Fruit fly (Drosophila melanogaster) S2 (cell line): ENCODE results near the gene CG14088.

Experiments
- CG8478 ChIP-seq: fragments of >200 bp; optimal IDR thresholded peaks from 2 replicates; lab custom pipeline; 2018
- CTCF ChIP-seq, 2 experiments: fragments of >200 bp; optimal IDR thresholded peaks; 2 replicates each; lab custom pipeline; 2018

The CG14088 gene

DNA sequence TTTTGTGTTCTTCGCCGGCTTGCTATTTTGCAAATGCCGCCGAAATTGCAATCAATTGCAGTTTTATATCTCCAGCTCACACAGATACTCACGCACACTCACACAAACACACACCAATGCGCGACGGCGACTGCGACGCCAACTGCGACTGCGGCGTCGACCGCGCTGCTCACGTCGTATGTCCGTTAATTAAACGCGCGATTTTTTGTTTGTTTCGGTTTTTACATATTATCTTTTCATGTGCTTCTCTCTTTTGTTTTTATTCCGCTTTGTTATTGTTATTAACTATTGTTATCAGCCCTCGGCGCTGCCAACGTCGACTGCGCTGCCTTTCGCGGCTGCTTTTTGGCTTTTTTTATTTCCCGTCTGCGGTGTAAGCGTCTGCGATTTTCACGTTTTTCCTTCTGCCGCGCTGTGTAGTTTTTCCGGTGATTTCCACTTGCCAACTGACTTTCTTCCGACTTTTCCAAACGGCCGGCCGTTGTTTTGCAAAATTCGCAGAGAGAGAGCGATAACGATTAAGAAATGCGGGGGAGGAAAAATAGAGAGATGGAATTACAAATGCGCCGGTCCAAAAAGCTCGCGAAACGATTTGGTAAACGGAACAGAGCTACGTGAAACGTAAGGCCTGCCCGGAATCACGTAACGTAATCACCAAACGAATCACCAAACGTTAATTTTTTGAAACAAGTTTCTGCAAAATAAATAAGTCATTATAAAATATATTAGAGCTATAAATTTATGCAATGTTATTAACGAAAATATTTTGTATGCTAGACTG lies 35.3 kb downstream of the CG14088 start, which contains the start of gene fz2:
TSS of gene fz2 (minus strand) at position 452 of the 781 bp plus-strand sequence.
- no peak for TF ChIP-seq CTCF (optimal IDR thresholded peaks at IDR 0.05; lab: Kevin White, UChicago)
- no peak for TF ChIP-seq CG8478 (lab: Kevin White, UChicago)

DNA sequence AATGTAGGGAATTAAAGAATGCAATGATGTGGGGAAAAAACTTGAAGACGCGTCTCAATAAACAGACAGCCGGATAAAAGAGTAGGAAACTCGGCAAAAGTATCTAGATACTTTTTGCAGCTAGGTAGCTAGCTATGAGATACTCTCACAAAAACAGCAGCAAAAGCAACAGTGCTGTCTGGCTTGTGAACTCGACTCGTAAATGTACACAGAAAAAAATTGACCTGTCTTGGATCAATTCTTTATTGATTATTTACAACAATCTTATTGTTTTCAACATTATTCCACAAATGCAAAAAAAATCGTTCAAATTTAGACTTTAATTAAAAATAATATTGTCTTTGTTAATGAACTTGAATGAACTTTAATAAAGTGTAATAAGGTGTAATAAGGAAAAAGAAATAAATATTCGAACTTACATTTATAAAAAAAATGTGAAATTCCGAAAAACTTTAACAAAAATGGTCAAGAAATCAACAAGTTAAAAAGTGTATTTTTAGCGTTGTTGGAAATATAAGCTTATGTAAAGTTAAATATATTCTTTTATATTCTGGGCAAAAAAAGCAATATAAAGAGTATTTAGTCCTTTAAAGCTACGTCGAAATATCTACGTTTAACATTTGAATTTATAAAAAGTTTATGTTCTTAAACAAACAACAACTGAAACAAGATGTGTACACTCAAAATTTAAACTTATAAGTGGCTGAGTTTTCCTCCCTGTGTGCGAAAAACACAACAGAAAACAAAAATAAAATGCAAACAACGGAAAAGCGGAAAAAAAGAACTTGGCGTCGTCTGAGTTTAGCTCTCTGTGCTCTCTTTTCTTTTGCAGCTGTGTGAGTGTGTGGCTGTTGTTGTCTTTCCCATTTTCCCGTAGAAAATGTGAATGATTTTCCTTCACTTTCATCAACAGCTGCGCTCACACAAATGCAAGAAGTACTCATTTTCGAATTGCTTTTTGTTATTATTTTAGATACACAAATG lies 36.4 kb downstream of the CG14088 start:
- TF ChIP-seq CG8478 (lab: Kevin White, UChicago) = no peak
- no peak for TF ChIP-seq CTCF (optimal IDR thresholded peaks at IDR 0.05; lab: Kevin White, UChicago)

DNA sequence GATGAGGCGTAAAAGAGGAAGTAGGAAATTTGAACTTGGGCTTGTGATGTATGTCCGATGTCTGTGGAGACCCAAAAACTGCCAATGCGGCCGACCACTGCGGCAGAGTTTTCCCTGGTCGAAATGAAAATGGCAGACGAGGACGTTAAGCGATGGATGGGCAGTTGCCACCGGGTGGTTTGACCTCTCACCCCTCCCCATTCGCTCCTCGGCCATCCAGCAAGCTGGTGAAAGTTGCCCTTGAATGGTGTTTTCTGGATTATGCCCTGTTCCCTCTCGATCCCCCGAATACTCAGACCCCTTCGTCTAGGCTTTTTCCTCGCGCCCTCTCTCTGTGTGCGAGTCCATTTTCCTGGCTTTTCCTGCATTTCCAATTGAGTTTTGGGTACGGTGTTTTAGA lies 38.8 kb downstream of the CG14088 start:
- TF ChIP-seq CG8478 (lab: Kevin White, UChicago) (no peak), CTCF (optimal IDR thresholded peaks at IDR 0.05; lab: Kevin White, UChicago) (no peak)

DNA sequence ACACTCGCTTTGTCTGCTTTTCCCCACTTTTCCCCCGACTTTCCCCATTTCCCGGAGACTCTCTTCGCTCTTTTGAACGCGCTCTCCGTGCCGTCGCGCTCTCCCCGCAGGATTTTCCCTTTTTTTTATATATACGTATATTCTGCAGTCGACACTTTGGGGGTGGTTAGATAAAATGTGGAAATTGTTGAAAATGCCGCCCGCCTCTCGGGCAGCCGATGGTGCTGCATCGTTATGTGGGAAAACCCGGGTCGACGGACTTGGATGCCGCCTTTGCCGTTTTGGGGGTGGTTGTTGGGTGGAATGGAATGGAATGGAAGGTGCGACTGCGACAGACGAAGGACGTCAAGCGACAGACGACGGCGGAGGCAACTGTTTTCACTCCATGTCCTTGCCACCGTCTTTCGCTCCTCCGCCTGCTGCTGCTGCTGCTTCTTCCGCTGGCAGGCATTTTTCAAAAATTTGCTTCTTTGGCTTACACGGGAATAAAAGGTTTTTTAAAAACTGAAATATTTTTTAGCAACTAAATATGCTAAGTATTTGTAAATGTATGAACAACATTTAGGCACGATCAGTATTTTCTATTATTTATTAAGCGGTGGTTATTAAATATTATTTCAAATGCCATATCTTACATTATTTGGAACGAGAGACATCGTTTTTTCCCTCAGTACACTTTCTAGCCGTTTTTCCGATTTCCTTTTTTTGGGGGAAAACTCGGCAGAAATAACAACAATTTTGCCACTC lies 39.5 kb downstream of the CG14088 start:
- TF ChIP-seq CTCF (optimal IDR thresholded peaks at IDR 0.05; lab: Kevin White, UChicago) (no peak), CG8478 (lab: Kevin White, UChicago) (no peak)

DNA sequence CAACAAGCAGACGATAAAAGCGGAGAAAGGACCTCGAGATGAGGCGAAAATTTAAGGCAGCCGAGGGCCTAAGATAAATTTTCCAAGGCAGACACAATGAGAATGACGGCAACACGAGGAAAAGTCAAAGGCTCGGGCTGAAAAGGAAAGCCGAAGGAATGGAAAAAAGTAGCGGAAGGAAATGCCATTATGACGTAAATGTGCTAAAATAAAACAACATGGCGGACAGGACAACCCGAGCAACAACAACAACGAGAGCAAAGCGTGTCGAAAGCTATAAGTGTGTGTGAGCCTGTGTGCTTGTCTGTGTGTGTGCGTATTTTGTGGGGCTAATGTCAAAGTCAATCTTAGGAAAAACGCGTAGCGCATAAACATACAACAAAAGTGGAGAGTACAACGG lies 41.0 kb downstream of the CG14088 start:
- TF ChIP-seq CG8478 (lab: Kevin White, UChicago) (no peak), CTCF (optimal IDR thresholded peaks at IDR 0.05; lab: Kevin White, UChicago) (no peak)

DNA sequence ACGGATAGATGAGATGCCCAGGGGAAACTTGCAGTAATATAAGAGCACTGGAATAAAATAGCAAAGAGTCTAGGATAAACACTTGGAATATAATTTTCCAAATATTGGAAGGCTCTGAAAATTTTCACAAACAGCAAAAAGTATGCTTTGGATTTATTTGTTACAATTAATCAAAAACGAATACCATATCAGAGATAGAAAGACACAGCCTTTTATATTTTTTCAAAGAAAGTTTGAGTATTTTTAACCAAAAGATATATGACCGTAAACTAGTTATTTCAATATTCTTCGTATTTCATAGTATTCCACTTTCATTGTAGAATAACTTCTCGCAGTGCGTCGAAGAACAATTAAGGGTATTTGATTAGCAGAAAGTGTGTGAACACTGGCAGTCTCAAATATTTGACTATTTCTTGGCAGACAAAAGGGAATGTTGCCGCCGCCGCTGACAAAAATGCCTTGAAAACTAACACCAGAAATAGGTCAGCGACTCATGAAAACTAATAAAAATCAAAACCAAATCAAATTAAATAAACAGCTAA lies 41.5 kb downstream of the CG14088 start:
- TF ChIP-seq CTCF (optimal IDR thresholded peaks at IDR 0.05; lab: Kevin White, UChicago) = no peak
- no peak for TF ChIP-seq CG8478 (lab: Kevin White, UChicago)

DNA sequence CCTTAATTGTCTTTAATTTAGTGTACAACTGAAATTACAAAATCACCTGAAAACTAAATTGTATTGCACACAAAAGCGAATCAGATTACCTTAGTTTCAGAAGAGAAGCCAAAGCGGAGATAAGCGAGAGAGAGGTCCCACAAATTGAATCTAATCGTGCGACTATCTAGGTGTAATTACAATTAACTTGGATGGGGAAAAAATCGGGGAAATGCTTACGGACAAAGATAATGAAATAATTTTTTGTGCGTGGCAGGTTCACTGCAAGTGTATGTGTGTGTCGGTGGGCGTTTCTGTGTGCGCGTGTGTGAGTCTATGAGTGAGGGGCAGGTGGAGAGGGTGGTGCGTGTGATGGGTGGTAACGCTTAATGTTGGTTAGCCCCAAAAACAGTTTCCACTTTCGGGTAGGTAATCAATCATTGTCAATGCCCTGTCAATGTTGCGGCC lies 42.0 kb downstream of the CG14088 start:
- TF ChIP-seq CTCF (optimal IDR thresholded peaks at IDR 0.05; lab: Kevin White, UChicago) (no peak), CG8478 (lab: Kevin White, UChicago) (no peak)

DNA sequence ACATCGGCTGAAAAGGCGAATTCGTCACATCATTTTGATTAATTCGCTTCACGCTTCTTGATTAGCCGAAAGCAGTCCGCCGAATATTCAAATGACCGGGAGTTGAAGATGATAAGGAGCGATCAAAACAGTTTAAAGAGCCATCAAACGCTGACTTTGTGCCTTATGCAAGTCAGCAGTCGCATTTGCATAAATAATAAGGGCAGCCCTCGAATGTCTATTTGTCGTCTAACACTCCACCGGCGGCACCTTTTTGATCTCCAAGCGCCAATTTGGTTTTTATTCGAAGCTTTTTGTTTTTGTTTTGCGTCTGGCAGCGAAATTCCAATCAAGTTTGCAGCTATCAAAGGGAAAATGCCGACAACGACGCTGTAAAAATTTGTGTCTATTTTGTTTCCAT lies 44.8 kb downstream of the CG14088 start:
- TF ChIP-seq CTCF (optimal IDR thresholded peaks at IDR 0.05; lab: Kevin White, UChicago) = no peak

DNA sequence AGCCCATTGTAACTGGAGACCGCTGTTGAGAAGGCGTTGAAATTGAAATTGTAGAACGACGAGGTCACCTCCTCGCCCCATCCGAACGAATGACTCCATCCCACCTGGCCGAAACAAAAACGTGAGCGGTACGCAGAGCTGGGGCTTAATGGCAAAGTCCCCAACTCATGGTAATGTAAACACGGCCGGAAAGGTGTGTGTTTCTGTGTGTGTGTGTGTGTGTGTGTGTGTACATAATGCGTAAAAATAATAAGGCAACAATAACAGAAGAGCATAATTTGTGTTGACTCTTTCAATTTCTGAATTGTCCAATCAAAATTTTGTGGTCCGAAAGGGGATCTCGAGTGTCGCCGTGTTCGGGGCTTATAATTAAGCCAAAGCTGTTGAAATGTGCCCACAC lies 49.0 kb downstream of the CG14088 start:
- TF ChIP-seq CTCF (optimal IDR thresholded peaks at IDR 0.05; lab: Kevin White, UChicago) = no peak
- no peak for TF ChIP-seq CG8478 (lab: Kevin White, UChicago)
